Worm (Caenorhabditis elegans) whole organism, L3 larva: ENCODE measurements around the gene T11B7.5.

Source experiments
- ZK546.5 ChIP-seq: sonication (generic microtip); optimal IDR thresholded peaks from 2 replicates; lab custom pipeline; 2017; ENCODE audit warnings: missing biosample characterization, missing genetic modification characterization
- aly-2 ChIP-seq: fragments of 150-350 bp; optimal IDR thresholded peaks from 2 replicates; lab custom pipeline; 2014; ENCODE audit warnings: missing biosample characterization, missing genetic modification characterization
- ama-1 ChIP-seq: fragments of 150-350 bp; optimal IDR thresholded peaks from 2 replicates; lab custom pipeline; 2018
- ceh-28 ChIP-seq: fragments of 150-350 bp; optimal IDR thresholded peaks from 2 replicates; lab custom pipeline; 2014; ENCODE audit warnings: missing biosample characterization, missing genetic modification reagents, missing genetic modification characterization
- ceh-82 ChIP-seq: fragments of 150-350 bp; optimal IDR thresholded peaks from 2 replicates; lab custom pipeline; 2014; ENCODE audit warnings: missing biosample characterization, missing genetic modification characterization
- ceh-9 ChIP-seq: sonication (generic microtip); optimal IDR thresholded peaks from 2 replicates; lab custom pipeline; 2018; ENCODE audit warnings: missing biosample characterization, missing genetic modification characterization
- daf-12 ChIP-seq: fragments of 150-350 bp; optimal IDR thresholded peaks from 2 replicates; lab custom pipeline; 2014; ENCODE audit warnings: missing biosample characterization, missing genetic modification reagents, missing genetic modification characterization
- egl-27 ChIP-seq: sonication (generic microtip); optimal IDR thresholded peaks from 4 replicates; lab custom pipeline; 2017; ENCODE audit warnings: missing biosample characterization, missing genetic modification reagents, missing genetic modification characterization
- egl-5 ChIP-seq: fragments of 150-350 bp; optimal IDR thresholded peaks from 2 replicates; lab custom pipeline; 2017; ENCODE audit warnings: missing biosample characterization, missing genetic modification reagents, missing genetic modification characterization, inconsistent platforms
- elt-1 ChIP-seq: fragments of 150-350 bp; optimal IDR thresholded peaks from 2 replicates; lab custom pipeline; 2014; ENCODE audit warnings: missing biosample characterization, missing genetic modification characterization
- elt-2 ChIP-seq: sonication (generic microtip); optimal IDR thresholded peaks from 2 replicates; lab custom pipeline; 2016; ENCODE audit warnings: missing genetic modification reagents, mild to moderate bottlenecking, missing genetic modification characterization, missing compliant biosample characterization
- elt-3 ChIP-seq, 3 experiments: fragments of 150-350 bp in 1 of 3; sonication (generic microtip) in 2 of 3; optimal IDR thresholded peaks; 2 replicates in 2 of 3; 4 replicates in 1 of 3; lab custom pipeline; 2014 to 2017; ENCODE audit warnings: missing biosample characterization in 3 of 3, missing genetic modification characterization in 3 of 3
- eor-1 ChIP-seq, 2 experiments: fragments of 150-350 bp; optimal IDR thresholded peaks; 2 replicates each; lab custom pipeline; 2014 to 2018; ENCODE audit warnings: missing biosample characterization in 2 of 2, missing genetic modification characterization in 2 of 2
- fkh-10 ChIP-seq: sonication (generic microtip); optimal IDR thresholded peaks from 2 replicates; lab custom pipeline; 2017; ENCODE audit warnings: missing biosample characterization, missing genetic modification reagents, missing genetic modification characterization
- fkh-2 ChIP-seq: fragments of 150-350 bp; optimal IDR thresholded peaks from 2 replicates; lab custom pipeline; 2014; ENCODE audit warnings: missing biosample characterization, missing genetic modification reagents, missing genetic modification characterization
- fos-1 ChIP-seq: fragments of 150-350 bp; optimal IDR thresholded peaks from 2 replicates; lab custom pipeline; 2014; ENCODE audit warnings: missing biosample characterization, missing genetic modification characterization
- hmg-11 ChIP-seq: sonication (generic microtip); optimal IDR thresholded peaks from 2 replicates; lab custom pipeline; 2016; ENCODE audit warnings: missing genetic modification characterization, missing compliant biosample characterization
- jun-1 ChIP-seq: fragments of 150-350 bp; optimal IDR thresholded peaks from 2 replicates; lab custom pipeline; 2014; ENCODE audit warnings: missing biosample characterization, missing genetic modification reagents, missing genetic modification characterization
- lin-15B ChIP-seq: fragments of 150-350 bp; optimal IDR thresholded peaks from 2 replicates; lab custom pipeline; 2014; ENCODE audit warnings: missing biosample characterization, missing genetic modification characterization
- lsy-12 ChIP-seq: sonication (generic microtip); optimal IDR thresholded peaks from 2 replicates; lab custom pipeline; 2016; ENCODE audit warnings: mild to moderate bottlenecking, missing genetic modification characterization, missing compliant biosample characterization
- mdl-1 ChIP-seq: fragments of 150-350 bp; optimal IDR thresholded peaks from 2 replicates; lab custom pipeline; 2014; ENCODE audit warnings: missing biosample characterization, missing genetic modification characterization
- mml-1 ChIP-seq: fragments of 150-350 bp; sonication (generic microtip); optimal IDR thresholded peaks from 3 replicates; lab custom pipeline; 2014; ENCODE audit warnings: missing biosample characterization, missing genetic modification characterization
- nfya-1 ChIP-seq: sonication (generic microtip); optimal IDR thresholded peaks from 2 replicates; lab custom pipeline; 2017; ENCODE audit warnings: missing genetic modification characterization, mild to moderate bottlenecking, missing compliant biosample characterization, antibody characterized with exemption, moderate library complexity; ENCODE audit not compliant: insufficient read depth
- nhr-11 ChIP-seq: fragments of 150-350 bp; optimal IDR thresholded peaks from 2 replicates; lab custom pipeline; 2014; ENCODE audit warnings: missing biosample characterization, missing genetic modification characterization
- nhr-23 ChIP-seq: fragments of 150-350 bp; optimal IDR thresholded peaks from 2 replicates; lab custom pipeline; 2014; ENCODE audit warnings: missing biosample characterization, missing genetic modification reagents, missing genetic modification characterization
- nhr-237 ChIP-seq: fragments of 150-350 bp; optimal IDR thresholded peaks from 2 replicates; lab custom pipeline; 2014; ENCODE audit warnings: missing biosample characterization, missing genetic modification characterization
- nhr-25 ChIP-seq: sonication (generic microtip); optimal IDR thresholded peaks from 2 replicates; lab custom pipeline; 2017; ENCODE audit warnings: missing biosample characterization, missing genetic modification characterization
- nhr-28 ChIP-seq: fragments of 150-350 bp; optimal IDR thresholded peaks from 2 replicates; lab custom pipeline; 2014; ENCODE audit warnings: missing biosample characterization, missing genetic modification characterization
- nhr-43 ChIP-seq: sonication (generic microtip); optimal IDR thresholded peaks from 2 replicates; lab custom pipeline; 2016; ENCODE audit warnings: mild to moderate bottlenecking, missing genetic modification characterization, missing compliant biosample characterization; ENCODE audit not compliant: poor library complexity, severe bottlenecking
- nhr-77 ChIP-seq: fragments of 150-350 bp; optimal IDR thresholded peaks from 2 replicates; lab custom pipeline; 2014; ENCODE audit warnings: missing biosample characterization, missing genetic modification characterization
- pha-4 ChIP-seq: fragments of 150-350 bp; optimal IDR thresholded peaks from 2 replicates; lab custom pipeline; 2014; ENCODE audit warnings: missing biosample characterization, missing genetic modification reagents, missing genetic modification characterization
- sea-2 ChIP-seq: fragments of 150-350 bp; sonication (generic microtip); optimal IDR thresholded peaks from 4 replicates; lab custom pipeline; 2014; ENCODE audit warnings: missing biosample characterization, missing genetic modification reagents, missing genetic modification characterization
- skn-1 ChIP-seq: fragments of 150-350 bp; optimal IDR thresholded peaks from 2 replicates; lab custom pipeline; 2014; ENCODE audit warnings: missing biosample characterization, missing genetic modification characterization
- snpc-4 ChIP-seq: fragments of 150-350 bp; optimal IDR thresholded peaks from 2 replicates; lab custom pipeline; 2014; ENCODE audit warnings: missing biosample characterization, missing genetic modification characterization
- unc-39 ChIP-seq: sonication (generic microtip); optimal IDR thresholded peaks from 4 replicates; lab custom pipeline; 2017; ENCODE audit warnings: missing biosample characterization, missing genetic modification characterization
- unc-62 ChIP-seq: fragments of 150-350 bp; sonication (generic microtip); optimal IDR thresholded peaks from 4 replicates; lab custom pipeline; 2014; ENCODE audit warnings: missing biosample characterization, missing genetic modification reagents, missing genetic modification characterization
- zag-1 ChIP-seq: fragments of 150-350 bp; optimal IDR thresholded peaks from 2 replicates; lab custom pipeline; 2014; ENCODE audit warnings: missing biosample characterization, missing genetic modification characterization
- ztf-4 ChIP-seq: fragments of 150-350 bp; optimal IDR thresholded peaks from 2 replicates; lab custom pipeline; 2014; ENCODE audit warnings: missing biosample characterization, missing genetic modification characterization

Gene T11B7.5

ce11 chrIV:8879810-8880209 lies 23.9 kb upstream of the T11B7.5 start, which contains the start of gene npax-4:
Gene npax-4 (minus strand): TSS chrIV:8879910.
- TF ChIP-seq ceh-82 (tag; lab: Kevin White, UChicago) (no peak), ceh-9 (no peak), egl-5 (tag; lab: Kevin White, UChicago) (no peak), nhr-25 (tag; lab: Kevin White, UChicago) (no peak), mml-1 (tag; lab: Kevin White, UChicago) (no peak), jun-1 (tag; lab: Kevin White, UChicago) (no peak), pha-4 (tag; lab: Kevin White, UChicago) (no peak), zag-1 (tag; lab: Kevin White, UChicago) (no peak), ama-1 (no peak), elt-1 (tag; lab: Kevin White, UChicago) (no peak), egl-27 (tag; lab: Kevin White, UChicago) (no peak), nhr-43 (no peak), ztf-4 (no peak), mdl-1 (tag; lab: Kevin White, UChicago) (no peak), eor-1 (tag; optimal IDR thresholded peaks at IDR 0.05; lab: Kevin White, UChicago) (no peak), elt-2 (tag; lab: Kevin White, UChicago) (no peak), ceh-28 (tag; lab: Kevin White, UChicago) (no peak), nhr-11 (no peak)
- TF ChIP-seq, all 47 proteins: peak for 0

- TF ChIP-seq ceh-9, result no peak
- no peak for TF ChIP-seq elt-1 (tag; lab: Kevin White, UChicago)
- TF ChIP-seq egl-27 (tag; lab: Kevin White, UChicago), result no peak
- TF ChIP-seq ama-1, result no peak
- TF ChIP-seq unc-39, result no peak
- TF ChIP-seq mdl-1 (tag; lab: Kevin White, UChicago), result no peak
- TF ChIP-seq ceh-28 (tag; lab: Kevin White, UChicago), result no peak
- TF ChIP-seq fkh-2 (tag; lab: Kevin White, UChicago), result no peak
- no peak for TF ChIP-seq elt-3 (tag; optimal IDR thresholded peaks at IDR 0.05; lab: Kevin White, UChicago)
- no peak for TF ChIP-seq fos-1 (tag; lab: Kevin White, UChicago)
- no peak for TF ChIP-seq fkh-10 (GFP tag; lab: Kevin White, UChicago)
- no peak for TF ChIP-seq nhr-77
- no peak for TF ChIP-seq nhr-237 (tag; lab: Kevin White, UChicago)
- no peak for TF ChIP-seq hmg-11 (tag; lab: Kevin White, UChicago)
- no peak for TF ChIP-seq skn-1 (tag; lab: Kevin White, UChicago)
- TF ChIP-seq nhr-11, result no peak
- TF ChIP-seq ZK546.5 (tag; lab: Kevin White, UChicago), result no peak
- TF ChIP-seq nhr-43, result no peak
These were observed 18.0 kb upstream of the T11B7.5 start, which contains the start of gene hdl-2 for ce11 chrIV:8873847-8874246. Gene hdl-2 (plus strand): TSS chrIV:8874147.

ce11 chrIV:8872958-8873357 lies 17.1 kb upstream of the T11B7.5 start, which contains the start of gene C09G9.3:
Gene C09G9.3 (minus strand): TSS chrIV:8873058.
- TF ChIP-seq nfya-1 (tag; lab: Kevin White, UChicago), result no peak
- TF ChIP-seq elt-1 (tag; lab: Kevin White, UChicago), result no peak
- TF ChIP-seq ceh-82 (tag; lab: Kevin White, UChicago), result no peak
- no peak for TF ChIP-seq sea-2
- TF ChIP-seq nhr-77, result no peak
- no peak for TF ChIP-seq ceh-28 (tag; lab: Kevin White, UChicago)
- no peak for TF ChIP-seq nhr-23 (tag; lab: Kevin White, UChicago)
- no peak for TF ChIP-seq fkh-10 (GFP tag; lab: Kevin White, UChicago)
- TF ChIP-seq nhr-28 (tag; lab: Kevin White, UChicago), result no peak
- no peak for TF ChIP-seq elt-3 (tag; optimal IDR thresholded peaks at IDR 0.05; lab: Kevin White, UChicago)
- TF ChIP-seq skn-1 (tag; lab: Kevin White, UChicago), result no peak
- TF ChIP-seq aly-2 (tag; lab: Kevin White, UChicago), result no peak

- TF ChIP-seq jun-1 (tag; lab: Kevin White, UChicago) (no peak), pha-4 (tag; lab: Kevin White, UChicago) (peak; percentile 75), nhr-28 (tag; lab: Kevin White, UChicago) (no peak), snpc-4 (peak; percentile 65), unc-39 (no peak), lsy-12 (no peak), unc-62 (GFP tag; lab: Kevin White, UChicago) (no peak), lin-15B (tag; lab: Kevin White, UChicago) (peak; percentile 49), ceh-9 (no peak), daf-12 (tag; lab: Kevin White, UChicago) (no peak), nhr-25 (tag; lab: Kevin White, UChicago) (peak; percentile 9), mdl-1 (tag; lab: Kevin White, UChicago) (no peak), skn-1 (tag; lab: Kevin White, UChicago) (no peak), nhr-23 (tag; lab: Kevin White, UChicago) (peak; percentile 43), fkh-10 (GFP tag; lab: Kevin White, UChicago) (no peak)
These were observed 13.8 kb upstream of the T11B7.5 start, which contains the start of gene npp-23 for ce11 chrIV:8869624-8870023. Gene npp-23 (minus strand): TSS chrIV:8869679.
